Fruit fly (Drosophila melanogaster) whole organism, larva: ENCODE measurements around the gene mbo.
"Not testable (repeated sequence)": the region's sequence is repeated elsewhere in the genome, so short reads cannot be mapped to it uniquely, and the experiment has no call there.

Experiments used
- noc ChIP-seq: fragments of 200-800 bp; sonication (Bioruptor generic); optimal IDR thresholded peaks from 3 replicates; lab custom pipeline; 2019; ENCODE audit warnings: missing biosample characterization, mild to moderate bottlenecking, missing genetic modification characterization, moderate library complexity

The mbo gene

dm6 chr3R:12678850-12679249 lies at the start of gene mbo:
TSS of gene mbo (minus strand) at chr3R:12679052.
- no peak for TF ChIP-seq noc (tag; lab: Kevin White, UChicago)

dm6 chr3R:12727944-12728649 lies 49.2 kb upstream of the mbo start:
- TF ChIP-seq noc (tag; lab: Kevin White, UChicago): no peak

dm6 chr3R:12723759-12724158 lies 44.9 kb upstream of the mbo start:
- no peak for TF ChIP-seq noc (tag; lab: Kevin White, UChicago)

dm6 chr3R:12722392-12722914 lies 43.6 kb upstream of the mbo start, which contains the start of gene Men:
TSS of gene Men (minus strand) at chr3R:12722442.
- peak; percentile 47 for TF ChIP-seq noc (tag; lab: Kevin White, UChicago)

dm6 chr3R:12720344-12721200 lies 41.7 kb upstream of the mbo start:
- peak; percentile 57 for TF ChIP-seq noc (tag; lab: Kevin White, UChicago)

- TF ChIP-seq noc (tag; lab: Kevin White, UChicago): peak; percentile 57
Measured at dm6 chr3R:12719627-12720343, 40.9 kb upstream of the mbo start.

dm6 chr3R:12718536-12719033 lies 39.7 kb upstream of the mbo start:
- TF ChIP-seq noc (tag; lab: Kevin White, UChicago): no peak

- TF ChIP-seq noc (tag; lab: Kevin White, UChicago): peak; percentile 43
Measured at dm6 chr3R:12717588-12718535, 39.0 kb upstream of the mbo start.

dm6 chr3R:12716894-12717293 lies 38.0 kb upstream of the mbo start:
- peak; percentile 28 for TF ChIP-seq noc (tag; lab: Kevin White, UChicago)

- peak; percentile 49 for TF ChIP-seq noc (tag; lab: Kevin White, UChicago)
Measured at dm6 chr3R:12716251-12716650, 37.4 kb upstream of the mbo start.

dm6 chr3R:12715253-12715652 lies 36.4 kb upstream of the mbo start:
- TF ChIP-seq noc (tag; lab: Kevin White, UChicago): peak; percentile 63

dm6 chr3R:12712178-12713172 lies 33.6 kb upstream of the mbo start, which contains the start of gene PolQ:
TSS of gene PolQ (minus strand) at chr3R:12712299.
- not testable (repeated sequence) for TF ChIP-seq noc (tag; lab: Kevin White, UChicago)

dm6 chr3R:12704861-12705260 lies 26.0 kb upstream of the mbo start, which contains the start of gene CG12279:
TSS of gene CG12279 (plus strand) at chr3R:12705094.
- no peak for TF ChIP-seq noc (tag; lab: Kevin White, UChicago)
